Comparison of ENCODE assay signal across 5 fruit fly cellular contexts in the genomic region with DNA sequence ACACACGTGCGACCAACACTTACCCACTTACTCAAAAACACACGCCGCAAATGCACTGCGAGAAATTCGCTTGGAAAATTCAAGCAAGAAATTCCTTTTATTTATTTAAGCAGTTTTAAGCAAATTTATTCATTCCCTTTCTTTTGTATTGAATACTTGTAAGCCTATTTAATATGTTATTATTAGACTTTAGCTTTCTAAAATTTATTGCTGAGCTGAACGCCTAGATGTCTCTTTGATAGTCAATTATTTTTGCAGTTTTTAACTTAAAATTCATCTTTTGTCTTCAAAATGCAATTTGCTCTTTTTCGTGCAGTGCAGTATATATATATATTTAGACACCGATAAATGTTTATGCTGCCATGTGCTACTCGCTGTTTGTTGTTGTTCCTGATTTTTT.
TF ChIP-seq lines count a peak whose summit lies in the region.

No protein-coding gene starts in this region.

- TF ChIP-seq CTCF in whole organism, embryonic (GFP tag; optimal IDR thresholded peaks at IDR 0.05; lab: Kevin White, UChicago) = peak; percentile 17

TF ChIP-seq in whole organism, adult, 20 proteins besides CTCF, POLR2A, EP300 and RAD21:
- peak; percentile 57 for TF ChIP-seq bab1 (GFP tag; optimal IDR thresholded peaks at IDR 0.05; lab: Kevin White, UChicago)
- TF ChIP-seq CG1620 (GFP tag; optimal IDR thresholded peaks at IDR 0.05; lab: Kevin White, UChicago) = no peak
- no peak for TF ChIP-seq Crg-1 (GFP tag; optimal IDR thresholded peaks at IDR 0.05; lab: Kevin White, UChicago)
- TF ChIP-seq CG14711 (tag; optimal IDR thresholded peaks at IDR 0.05; lab: Kevin White, UChicago) = no peak
- no peak for TF ChIP-seq CG7045 (GFP tag; optimal IDR thresholded peaks at IDR 0.05; lab: Kevin White, UChicago)
TF ChIP-seq in whole organism, adult: peak in this region for 1.

TF ChIP-seq in whole organism, embryonic, 481 proteins besides CTCF, POLR2A, EP300 and RAD21 (continues in another document):
- TF ChIP-seq CG18619 (GFP tag; optimal IDR thresholded peaks at IDR 0.05; lab: Kevin White, UChicago) = peak; percentile 81
- peak; percentile 53 for TF ChIP-seq CG6683 (GFP tag; optimal IDR thresholded peaks at IDR 0.05; lab: Kevin White, UChicago)
- no peak for TF ChIP-seq z (GFP tag; IDR thresholded peaks at IDR 0.05; lab: Robert Waterston, UW)
- 0 out of 2 replicates have a peak, but pooled peaks have one; percentile 37 for TF ChIP-seq CG11247 (GFP tag; IDR thresholded peaks at IDR 0.05; lab: Robert Waterston, UW)
- peak; percentile 63 for TF ChIP-seq CG3847 (GFP tag; IDR thresholded peaks at IDR 0.05; lab: Robert Waterston, UW)
- TF ChIP-seq CG9609 (GFP tag; optimal IDR thresholded peaks at IDR 0.05; lab: Kevin White, UChicago) = no peak
- TF ChIP-seq tll (GFP tag; optimal IDR thresholded peaks at IDR 0.05; lab: Kevin White, UChicago) = no peak
- peak; percentile 75 for TF ChIP-seq Hr3 (GFP tag; optimal IDR thresholded peaks at IDR 0.05; lab: Kevin White, UChicago)
- TF ChIP-seq CG1529 (GFP tag; optimal IDR thresholded peaks at IDR 0.05; lab: Kevin White, UChicago) = peak; percentile 78
- peak; percentile 38 for TF ChIP-seq schlank (tag; optimal IDR thresholded peaks at IDR 0.05; lab: Kevin White, UChicago)
- TF ChIP-seq dan (GFP tag; IDR thresholded peaks at IDR 0.05; lab: Robert Waterston, UW) = no peak
- TF ChIP-seq sens (GFP tag; lab: Kevin White, UChicago) = peak; percentile 95
- no peak for TF ChIP-seq Dip2 (GFP tag; IDR thresholded peaks at IDR 0.05; lab: Robert Waterston, UW)
- TF ChIP-seq CG5245 (GFP tag; optimal IDR thresholded peaks at IDR 0.05; lab: Kevin White, UChicago) = peak; percentile 77
- TF ChIP-seq ATbp (GFP tag; optimal IDR thresholded peaks at IDR 0.05; lab: Kevin White, UChicago) = peak; percentile 70
- peak; percentile 67 for TF ChIP-seq CG2202 (tag; optimal IDR thresholded peaks at IDR 0.05; lab: Kevin White, UChicago)
- peak; percentile 81 for TF ChIP-seq lmd (GFP tag; IDR thresholded peaks at IDR 0.05; lab: Robert Waterston, UW)
- peak; percentile 53 for TF ChIP-seq kah (GFP tag; optimal IDR thresholded peaks at IDR 0.05; lab: Kevin White, UChicago)
- TF ChIP-seq CG11093 (GFP tag; IDR thresholded peaks at IDR 0.05; lab: Robert Waterston, UW) = peak; percentile 47; the same call in 1 of the 3 replicates
- peak; percentile 64; the same call in 2 of the 3 replicates for TF ChIP-seq Dbx (GFP tag; IDR thresholded peaks at IDR 0.05; lab: Robert Waterston, UW)

TF ChIP-seq in whole organism, prepupa, 60 proteins besides CTCF, POLR2A, EP300 and RAD21 (continues in another document):
- TF ChIP-seq CG32006 (GFP tag; optimal IDR thresholded peaks at IDR 0.05; lab: Kevin White, UChicago) (peak; percentile 54), CG6792 (GFP tag; optimal IDR thresholded peaks at IDR 0.05; lab: Kevin White, UChicago) (no peak), CG8632 (GFP tag; optimal IDR thresholded peaks at IDR 0.05; lab: Kevin White, UChicago) (no peak), Sox102F (GFP tag; optimal IDR thresholded peaks at IDR 0.05; lab: Kevin White, UChicago) (no peak), Eip75B (GFP tag; optimal IDR thresholded peaks at IDR 0.05; lab: Kevin White, UChicago) (no peak), CG3919 (GFP tag; optimal IDR thresholded peaks at IDR 0.05; lab: Kevin White, UChicago) (peak; percentile 30), CG34406 (GFP tag; optimal IDR thresholded peaks at IDR 0.05; lab: Kevin White, UChicago) (no peak), Blimp-1 (GFP tag; optimal IDR thresholded peaks at IDR 0.05; lab: Kevin White, UChicago) (no peak), Smox (GFP tag; optimal IDR thresholded peaks at IDR 0.05; lab: Kevin White, UChicago) (peak; percentile 10), cyc (GFP tag; optimal IDR thresholded peaks at IDR 0.05; lab: Kevin White, UChicago) (peak; percentile 36), OdsH (GFP tag; optimal IDR thresholded peaks at IDR 0.05; lab: Kevin White, UChicago) (peak; percentile 35), lz (GFP tag; optimal IDR thresholded peaks at IDR 0.05; lab: Kevin White, UChicago) (peak; percentile 11), Eip93F (GFP tag; optimal IDR thresholded peaks at IDR 0.05; lab: Kevin White, UChicago) (no peak), net (GFP tag; optimal IDR thresholded peaks at IDR 0.05; lab: Kevin White, UChicago) (no peak), CG6163 (GFP tag; IDR thresholded peaks at IDR 0.05; lab: Robert Waterston, UW) (no peak), CG11762 (GFP tag; optimal IDR thresholded peaks at IDR 0.05; lab: Kevin White, UChicago; ENCODE audit: insufficient read depth) (no peak), esn (GFP tag; optimal IDR thresholded peaks at IDR 0.05; lab: Kevin White, UChicago) (no peak), Ets21C (GFP tag; optimal IDR thresholded peaks at IDR 0.05; lab: Kevin White, UChicago) (no peak), CG10631 (GFP tag; optimal IDR thresholded peaks at IDR 0.05; lab: Kevin White, UChicago) (peak; percentile 14), CG1621 (tag; optimal IDR thresholded peaks at IDR 0.05; lab: Kevin White, UChicago) (no peak), Met (GFP tag; optimal IDR thresholded peaks at IDR 0.05; lab: Kevin White, UChicago) (no peak)

TF ChIP-seq in whole organism, pupa, 21 proteins besides CTCF, POLR2A, EP300 and RAD21:
- TF ChIP-seq CG8301 (tag; optimal IDR thresholded peaks at IDR 0.05; lab: Kevin White, UChicago) (peak; percentile 28), CG32121 (GFP tag; IDR thresholded peaks at IDR 0.05; lab: Robert Waterston, UW) (no peak), Pif1B (GFP tag; optimal IDR thresholded peaks at IDR 0.05; lab: Kevin White, UChicago) (no peak), CG15710 (tag; optimal IDR thresholded peaks at IDR 0.05; lab: Kevin White, UChicago) (no peak), CG14655 (GFP tag; optimal IDR thresholded peaks at IDR 0.05; lab: Kevin White, UChicago) (peak; percentile 17), CG8159 (tag; optimal IDR thresholded peaks at IDR 0.05; lab: Kevin White, UChicago) (peak; percentile 38), rn (GFP tag; IDR thresholded peaks at IDR 0.05; lab: Robert Waterston, UW) (no peak), Ets98B (GFP tag; IDR thresholded peaks at IDR 0.05; lab: Robert Waterston, UW) (no peak), D1 (tag; optimal IDR thresholded peaks at IDR 0.05; lab: Kevin White, UChicago) (no peak)
TF ChIP-seq in whole organism, pupa: peak in this region for 3.

TF ChIP-seq in whole organism, wandering third instar larva, 38 proteins besides CTCF, POLR2A, EP300 and RAD21:
- TF ChIP-seq sv (GFP tag; optimal IDR thresholded peaks at IDR 0.05; lab: Kevin White, UChicago) (peak; percentile 74), pan (optimal IDR thresholded peaks at IDR 0.05; lab: Kevin White, UChicago) (no peak), br (GFP tag; optimal IDR thresholded peaks at IDR 0.05; lab: Kevin White, UChicago) (no peak), h (GFP tag; optimal IDR thresholded peaks at IDR 0.05; lab: Kevin White, UChicago) (peak; percentile 17), fru (GFP tag; optimal IDR thresholded peaks at IDR 0.05; lab: Kevin White, UChicago) (peak; percentile 11)
